Worm (Caenorhabditis elegans) whole organism, young adult: ENCODE data around the gene rocf-1.

Experiments used
- T26A5.8 ChIP-seq: sonication (generic microtip); optimal IDR thresholded peaks from 2 replicates; lab custom pipeline; 2016; ENCODE audit warnings: missing genetic modification characterization, missing compliant biosample characterization
- Y53F4B.3 ChIP-seq: fragments of 200-800 bp; sonication (Bioruptor generic); IDR thresholded peaks from 2 replicates; pipeline ENCODE4 v1.3.6; 2022; ENCODE audit warnings: missing genetic modification reagents, missing genetic modification characterization, missing compliant biosample characterization
- Y53G8AR.9 ChIP-seq: fragments of 200-800 bp; sonication (Bioruptor generic); conservative IDR thresholded peaks from 2 replicates; pipeline ENCODE4 v1.3.6; 2022; ENCODE audit warnings: missing genetic modification reagents, missing genetic modification characterization, missing compliant biosample characterization
- Y95B8A.8 ChIP-seq: fragments of 200-800 bp; sonication (Bioruptor generic); IDR thresholded peaks from 2 replicates; pipeline ENCODE4 v1.3.6; 2022; ENCODE audit warnings: missing genetic modification reagents, missing genetic modification characterization, missing compliant biosample characterization
- atf-7 ChIP-seq: sonication (generic microtip); optimal IDR thresholded peaks from 2 replicates; lab custom pipeline; 2017; ENCODE audit warnings: mild to moderate bottlenecking, missing genetic modification characterization, missing compliant biosample characterization
- cebp-1 ChIP-seq, 2 experiments: fragments of 200-800 bp in 1 of 2; sonication (Bioruptor generic) in 1 of 2; sonication (generic microtip) in 1 of 2; IDR thresholded peaks in 1 of 2; optimal IDR thresholded peaks in 1 of 2; 2 replicates each; pipeline versions ENCODE4 v1.3.6 to Lab custom; 2017 to 2022; ENCODE audit warnings: missing compliant biosample characterization in 2 of 2, missing genetic modification characterization in 2 of 2, mild to moderate bottlenecking in 1 of 2, missing genetic modification reagents in 1 of 2, moderate library complexity in 1 of 2
- dox-1 ChIP-seq: fragments of 200-800 bp; sonication (Bioruptor generic); IDR thresholded peaks from 2 replicates; pipeline ENCODE4 v1.3.6; 2022; ENCODE audit warnings: missing genetic modification reagents, missing genetic modification characterization, missing compliant biosample characterization
- him-1 ChIP-seq: sonication (generic microtip); optimal IDR thresholded peaks from 2 replicates; lab custom pipeline; 2016; ENCODE audit warnings: missing genotype, missing genetic modification reagents, missing genetic modification characterization, missing compliant biosample characterization
- hlh-12 ChIP-seq: sonication (generic microtip); optimal IDR thresholded peaks from 2 replicates; lab custom pipeline; 2016; ENCODE audit warnings: missing genetic modification characterization, missing compliant biosample characterization
- hmg-1.2 ChIP-seq: fragments of 200-800 bp; sonication (Bioruptor generic); IDR thresholded peaks from 2 replicates; pipeline ENCODE4 v1.3.6; 2022; ENCODE audit warnings: missing genetic modification reagents, missing genetic modification characterization, missing compliant biosample characterization
- hrde-1 ChIP-seq: sonication (generic microtip); optimal IDR thresholded peaks from 2 replicates; lab custom pipeline; 2016; ENCODE audit warnings: missing genetic modification characterization, mild to moderate bottlenecking, missing compliant biosample characterization, moderate library complexity, missing genotype, missing genetic modification reagents, borderline replicate concordance
- hsf-1 ChIP-seq: fragments of 200-800 bp; sonication (Bioruptor generic); IDR thresholded peaks from 2 replicates; pipeline ENCODE4 v1.3.6; 2022; ENCODE audit warnings: missing genetic modification reagents, missing genetic modification characterization, missing compliant biosample characterization
- lag-1 ChIP-seq: fragments of 200-800 bp; sonication (Bioruptor generic); IDR thresholded peaks from 2 replicates; pipeline ENCODE4 v1.3.6; 2022; ENCODE audit warnings: missing genetic modification reagents, missing genetic modification characterization, missing compliant biosample characterization
- lin-35 ChIP-seq, 3 experiments: fragments of 150-350 bp in 2 of 3; sonication (generic microtip) in 1 of 3; optimal IDR thresholded peaks; 2 replicates each; lab custom pipeline; 2014 to 2018; ENCODE audit warnings: missing biosample characterization in 3 of 3, missing genetic modification characterization in 3 of 3, missing genetic modification reagents in 3 of 3
- lsl-1 ChIP-seq: fragments of 200-800 bp; sonication (Bioruptor generic); optimal IDR thresholded peaks from 2 replicates; lab custom pipeline; 2018; ENCODE audit warnings: mild to moderate bottlenecking, missing genetic modification characterization, moderate library complexity, missing compliant biosample characterization
- madf-10 ChIP-seq: sonication (generic microtip); optimal IDR thresholded peaks from 2 replicates; lab custom pipeline; 2016; ENCODE audit warnings: mild to moderate bottlenecking, missing genetic modification characterization, missing compliant biosample characterization
- madf-6 ChIP-seq: fragments of 200-800 bp; sonication (Bioruptor generic); IDR thresholded peaks from 2 replicates; pipeline ENCODE4 v1.3.6; 2022; ENCODE audit warnings: missing genetic modification reagents, missing genetic modification characterization, missing compliant biosample characterization
- mes-4 ChIP-seq: sonication (generic microtip); optimal IDR thresholded peaks from 2 replicates; lab custom pipeline; 2016; ENCODE audit warnings: missing genotype, missing genetic modification characterization, missing compliant biosample characterization
- nfya-2 ChIP-seq: fragments of 200-800 bp; sonication (Bioruptor generic); IDR thresholded peaks from 2 replicates; pipeline ENCODE4 v1.3.6; 2022; ENCODE audit warnings: missing genetic modification reagents, missing genetic modification characterization, missing compliant biosample characterization
- nhr-80 ChIP-seq: sonication (generic microtip); optimal IDR thresholded peaks from 2 replicates; lab custom pipeline; 2016; ENCODE audit warnings: missing genetic modification characterization, missing compliant biosample characterization
- pbrm-1 ChIP-seq: fragments of 200-800 bp; sonication (Bioruptor generic); IDR thresholded peaks from 2 replicates; pipeline ENCODE4 v1.3.6; 2022; ENCODE audit warnings: missing genetic modification reagents, missing genetic modification characterization, missing compliant biosample characterization
- pha-4 ChIP-seq: fragments of 150-350 bp; sonication (generic microtip); optimal IDR thresholded peaks from 2 replicates; lab custom pipeline; 2014; ENCODE audit warnings: missing biosample characterization, missing genetic modification reagents, missing genetic modification characterization
- rec-8 ChIP-seq, 2 experiments: sonication (generic microtip); optimal IDR thresholded peaks; 2 replicates each; lab custom pipeline; 2016; ENCODE audit warnings: mild to moderate bottlenecking in 2 of 2, missing genetic modification characterization in 2 of 2, missing genetic modification reagents in 2 of 2, missing genotype in 2 of 2, missing biosample characterization in 1 of 2, missing compliant biosample characterization in 1 of 2, moderate library complexity in 1 of 2
- repo-1 ChIP-seq: sonication (generic microtip); optimal IDR thresholded peaks from 2 replicates; lab custom pipeline; 2017; ENCODE audit warnings: mild to moderate bottlenecking, missing genetic modification characterization, missing compliant biosample characterization
- somi-1 ChIP-seq: fragments of 200-800 bp; sonication (Bioruptor generic); optimal IDR thresholded peaks from 2 replicates; lab custom pipeline; 2018; ENCODE audit warnings: mild to moderate bottlenecking, missing genetic modification characterization, missing compliant biosample characterization
- zfh-2 ChIP-seq: fragments of 200-800 bp; sonication (Bioruptor generic); conservative IDR thresholded peaks from 2 replicates; pipeline ENCODE4 v1.3.6; 2022; ENCODE audit warnings: missing genetic modification reagents, missing genetic modification characterization, missing compliant biosample characterization
- ztf-28 ChIP-seq: fragments of 200-800 bp; sonication (Bioruptor generic); IDR thresholded peaks from 2 replicates; pipeline ENCODE4 v1.3.6; 2022; ENCODE audit warnings: missing genetic modification reagents, missing genetic modification characterization, missing compliant biosample characterization

The rocf-1 gene

DNA sequence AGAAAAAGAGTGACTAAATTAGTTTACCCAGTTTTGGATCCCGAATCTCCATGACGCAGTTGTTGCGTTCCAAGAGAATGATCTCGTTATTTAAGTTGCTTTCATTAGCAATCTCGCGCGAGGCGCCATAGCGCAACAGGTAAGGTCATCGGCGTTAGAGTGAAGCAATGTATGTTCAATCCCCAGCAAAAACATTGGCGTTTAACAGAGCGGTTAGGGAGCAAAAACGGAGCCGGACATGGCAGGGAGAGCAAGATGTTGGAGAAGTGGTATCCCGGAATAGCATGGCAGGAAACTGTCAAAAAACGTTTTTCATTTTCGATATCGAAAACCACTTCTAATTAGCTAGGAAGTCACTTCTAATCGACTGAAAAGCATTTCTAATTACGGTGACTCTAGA, 10.0 kb downstream of the rocf-1 start (continued):
- TF ChIP-seq ztf-28 (GFP tag; lab: Robert Waterston, UW) (peak; percentile 44; the same call in 1 of the 2 replicates), hsf-1 (GFP tag; lab: Robert Waterston, UW) (0 out of 2 replicates have a peak, but pooled peaks have one; percentile 51), lag-1 (GFP tag; lab: Robert Waterston, UW) (0 out of 2 replicates have a peak, but pooled peaks have one; percentile 30), somi-1 (GFP tag; lab: Kevin White, UChicago) (peak; percentile 2), hmg-1.2 (GFP tag; lab: Robert Waterston, UW) (peak; percentile 49), rec-8 (tag; optimal IDR thresholded peaks at IDR 0.05; lab: Kevin White, UChicago) (peak in 1 of 2 experiments; percentile 67), dox-1 (peak; percentile 43; the same call in 1 of the 2 replicates), pha-4 (tag; lab: Kevin White, UChicago) (no peak), him-1 (tag; lab: Kevin White, UChicago) (peak; percentile 57), madf-10 (no peak), atf-7 (no peak), cebp-1 (GFP tag; IDR thresholded peaks at IDR 0.05; lab: Robert Waterston, UW) (no peak), cebp-1 (tag; optimal IDR thresholded peaks at IDR 0.05; lab: Kevin White, UChicago) (no peak), nhr-80 (tag; lab: Kevin White, UChicago) (no peak), hrde-1 (no peak), hlh-12 (tag; lab: Kevin White, UChicago) (no peak), lsl-1 (peak; percentile 34), mes-4 (peak; percentile 47)

DNA sequence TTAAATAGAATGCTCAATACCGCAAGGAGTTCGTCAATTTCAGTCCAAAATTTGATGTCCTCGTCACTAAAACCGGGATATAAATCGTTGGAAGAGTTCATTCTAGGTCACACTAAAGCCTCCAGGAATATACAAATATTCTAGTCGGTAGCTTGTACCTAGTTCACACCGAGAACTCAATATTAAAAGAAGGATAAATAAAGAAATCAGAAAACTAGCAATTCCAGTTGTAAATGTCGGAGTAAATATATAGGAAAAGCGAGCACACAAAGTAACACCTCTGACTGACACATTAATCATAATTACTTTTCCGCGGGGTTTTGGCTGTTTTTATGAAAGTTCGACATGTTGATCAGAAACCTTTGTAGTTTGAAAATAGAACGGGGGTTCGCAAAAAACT, 12.9 kb downstream of the rocf-1 start, which contains the start of gene srw-33:
srw-33 (minus strand) TSS at position 101 of the 400 bp plus-strand sequence.
- TF ChIP-seq Y53G8AR.9 (no peak), zfh-2 (GFP tag; lab: Robert Waterston, UW) (no peak)

- no peak for TF ChIP-seq madf-6 (GFP tag; lab: Robert Waterston, UW)
- no peak for TF ChIP-seq mes-4
- no peak for TF ChIP-seq him-1 (tag; lab: Kevin White, UChicago)
- TF ChIP-seq Y95B8A.8 (GFP tag; lab: Robert Waterston, UW) = no peak
- TF ChIP-seq T26A5.8 (tag; lab: Kevin White, UChicago) = no peak
- no peak for TF ChIP-seq hrde-1
- no peak for TF ChIP-seq Y53F4B.3
- no peak for TF ChIP-seq hmg-1.2 (GFP tag; lab: Robert Waterston, UW)
- no peak for TF ChIP-seq pbrm-1 (GFP tag; lab: Robert Waterston, UW)
Observed at ce11 chrV:15448865-15449264, 15.4 kb downstream of the rocf-1 start, which contains the start of gene T26H5.14. Gene T26H5.14, plus strand, starts transcription at chrV:15449165.

- TF ChIP-seq nfya-2 (no peak), nhr-80 (tag; lab: Kevin White, UChicago) (peak; percentile 3), repo-1 (no peak)
Observed at ce11 chrV:15448408-15448807, 15.9 kb downstream of the rocf-1 start, which contains the start of gene T26H5.4. Gene T26H5.4, minus strand, starts transcription at chrV:15448701.

DNA sequence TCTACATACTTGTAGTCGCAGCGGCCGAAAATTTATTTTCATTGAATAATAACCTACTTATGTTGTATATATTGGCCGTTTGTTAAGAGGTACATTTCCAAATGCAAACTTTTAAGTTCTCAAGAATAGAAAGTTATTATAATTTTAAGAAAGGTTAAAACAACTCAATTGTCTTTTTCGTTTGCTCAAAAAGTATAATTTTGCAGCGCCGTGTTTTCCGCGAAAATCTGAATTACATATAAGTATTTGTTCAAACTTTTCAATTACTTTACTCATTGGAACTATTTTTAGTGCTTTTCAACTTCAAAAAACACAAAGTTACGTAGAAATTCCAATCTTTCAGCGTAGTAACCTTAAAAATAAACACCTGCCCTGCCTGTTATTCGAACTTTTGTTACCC, 18.9 kb downstream of the rocf-1 start, which contains the start of gene srh-239:
srh-239 (plus strand) TSS at position 301 of the 400 bp plus-strand sequence.
- TF ChIP-seq lag-1 (GFP tag; lab: Robert Waterston, UW) = no peak

ce11 chrV:15444615-15445014, 19.7 kb downstream of the rocf-1 start, which contains the start of gene T26H5.9:
Gene T26H5.9, plus strand, starts transcription at chrV:15444916.
- TF ChIP-seq lin-35 (GFP tag; optimal IDR thresholded peaks at IDR 0.05; lab: Kevin White, UChicago) (no peak), nhr-80 (tag; lab: Kevin White, UChicago) (peak; percentile 2)
